Fruit fly (Drosophila melanogaster): ENCODE measurements around the gene AP-1mu.

The AP-1mu gene

DNA sequence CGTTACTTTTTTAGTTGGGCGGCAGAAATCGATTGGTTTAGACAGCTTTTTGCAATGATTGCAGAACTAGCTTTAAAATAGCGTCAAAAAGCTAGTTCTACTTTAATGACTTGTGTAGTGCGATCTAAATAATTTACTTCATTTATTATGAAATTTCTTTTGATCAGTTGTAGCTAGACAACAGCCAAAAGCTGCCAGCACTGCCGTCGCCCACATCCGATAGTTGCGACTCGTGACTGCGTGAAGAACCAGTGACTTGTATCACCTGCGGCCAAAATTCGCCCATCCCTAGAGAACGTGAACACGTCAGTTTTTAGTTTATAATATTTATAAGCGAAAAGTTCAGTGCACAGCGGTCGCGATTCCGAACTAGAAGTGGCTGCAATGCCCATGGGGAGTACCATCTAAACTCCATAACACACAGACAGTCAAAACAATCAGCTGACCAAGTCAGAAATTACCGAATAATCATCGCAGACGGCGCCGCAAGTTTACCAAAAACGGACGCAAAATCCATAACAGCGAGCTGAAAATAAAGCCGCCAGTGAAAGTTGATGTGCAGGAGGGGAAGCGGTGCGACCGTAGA lies 27.4 kb upstream of the AP-1mu start, which contains the start of gene P58IPK:
TSS of gene P58IPK (plus strand) at position 280 of the 586 bp plus-strand sequence.
- TF ChIP-seq woc (GFP tag; optimal IDR thresholded peaks at IDR 0.05): peak; percentile 91
- TF ChIP-seq CG9705 (GFP tag; optimal IDR thresholded peaks at IDR 0.05): peak; percentile 28
- no peak for TF ChIP-seq Abd-B (GFP tag; optimal IDR thresholded peaks at IDR 0.05)
- TF ChIP-seq sage (GFP tag; optimal IDR thresholded peaks at IDR 0.05): peak; percentile 52
- peak; percentile 14 for TF ChIP-seq dmrt93B (GFP tag; optimal IDR thresholded peaks at IDR 0.05)
- peak; percentile 60 for TF ChIP-seq br (GFP tag; optimal IDR thresholded peaks at IDR 0.05)
- peak; percentile 83 for TF ChIP-seq Hr83 (GFP tag; optimal IDR thresholded peaks at IDR 0.05; ENCODE audit: poor library complexity, severe bottlenecking)
- peak in 1 of 2 experiments; percentile 66 for TF ChIP-seq foxo (GFP tag; optimal IDR thresholded peaks at IDR 0.05)
- TF ChIP-seq ey (GFP tag; optimal IDR thresholded peaks at IDR 0.05): peak; percentile 53
- peak; percentile 89 for TF ChIP-seq Myc (optimal IDR thresholded peaks at IDR 0.05)
- TF ChIP-seq Dif (GFP tag; optimal IDR thresholded peaks at IDR 0.05; ENCODE audit: partially characterized antibody): no peak
- peak; percentile 46 for TF ChIP-seq CG32264 (GFP tag; optimal IDR thresholded peaks at IDR 0.05)
- no peak for TF ChIP-seq N (GFP tag; optimal IDR thresholded peaks at IDR 0.05)
- TF ChIP-seq Rel (GFP tag; optimal IDR thresholded peaks at IDR 0.05): no peak
- TF ChIP-seq Rel (tag; optimal IDR thresholded peaks at IDR 0.05): peak; percentile 33
- TF ChIP-seq sv (GFP tag; optimal IDR thresholded peaks at IDR 0.05): peak; percentile 36
- TF ChIP-seq Jra (GFP tag; optimal IDR thresholded peaks at IDR 0.05): peak; percentile 72
- no peak for TF ChIP-seq Mio (GFP tag; optimal IDR thresholded peaks at IDR 0.05)
- TF ChIP-seq rgr (GFP tag; optimal IDR thresholded peaks at IDR 0.05): peak; percentile 68
- TF ChIP-seq HLH106 (tag; optimal IDR thresholded peaks at IDR 0.05): peak; percentile 59
- no peak for TF ChIP-seq dl (GFP tag; optimal IDR thresholded peaks at IDR 0.05; ENCODE audit: insufficient read depth in 1 of 2, partially characterized antibody in 2 of 2)
- peak; percentile 33 for TF ChIP-seq dsf (GFP tag; optimal IDR thresholded peaks at IDR 0.05; ENCODE audit: borderline replicate concordance)
- peak; percentile 38 for TF ChIP-seq GATAd (GFP tag; optimal IDR thresholded peaks at IDR 0.05)
- peak; percentile 71 for TF ChIP-seq h (GFP tag; optimal IDR thresholded peaks at IDR 0.05)
- TF ChIP-seq Sp1 (GFP tag; optimal IDR thresholded peaks at IDR 0.05): peak; percentile 32
- no peak for TF ChIP-seq lola (GFP tag; optimal IDR thresholded peaks at IDR 0.05)
- TF ChIP-seq Hnf4 (GFP tag; optimal IDR thresholded peaks at IDR 0.05): no peak
- peak; percentile 35 for TF ChIP-seq psq (GFP tag; optimal IDR thresholded peaks at IDR 0.05)

DNA sequence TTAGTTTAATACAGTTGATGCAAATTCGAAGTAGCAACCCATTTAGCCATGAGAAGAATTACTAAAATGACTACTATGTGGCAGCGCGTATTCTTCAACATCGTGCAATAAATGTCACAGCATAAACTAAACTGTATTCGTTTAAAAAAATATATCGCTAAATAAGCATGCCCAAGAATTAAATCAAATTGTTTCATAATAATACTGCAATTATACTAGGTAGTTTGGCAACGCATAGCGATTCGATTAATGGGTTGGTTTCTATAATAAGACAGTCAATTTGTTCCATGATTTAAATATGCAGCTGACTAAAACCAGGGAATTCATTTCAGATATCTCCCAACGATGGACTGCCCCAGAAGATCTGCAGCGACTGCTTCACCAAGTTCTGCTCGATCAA lies 23.8 kb upstream of the AP-1mu start, which contains the start of gene CG33654:
TSS of gene CG33654 (minus strand) at position 101 of the 400 bp plus-strand sequence.
- no peak for TF ChIP-seq rgr (GFP tag; optimal IDR thresholded peaks at IDR 0.05)
- TF ChIP-seq usp (GFP tag; optimal IDR thresholded peaks at IDR 0.05): no peak
- no peak for TF ChIP-seq dsf (GFP tag; optimal IDR thresholded peaks at IDR 0.05; ENCODE audit: borderline replicate concordance)
- no peak for TF ChIP-seq CG9705 (GFP tag; optimal IDR thresholded peaks at IDR 0.05)
- no peak for TF ChIP-seq psq (GFP tag; optimal IDR thresholded peaks at IDR 0.05)
- TF ChIP-seq pan (optimal IDR thresholded peaks at IDR 0.05): no peak
- no peak for TF ChIP-seq CG32264 (GFP tag; optimal IDR thresholded peaks at IDR 0.05)
- no peak for TF ChIP-seq Jra (GFP tag; optimal IDR thresholded peaks at IDR 0.05)
- TF ChIP-seq Dfd (GFP tag; optimal IDR thresholded peaks at IDR 0.05): no peak
- no peak for TF ChIP-seq Myc (optimal IDR thresholded peaks at IDR 0.05)
- no peak for TF ChIP-seq dl (GFP tag; optimal IDR thresholded peaks at IDR 0.05; ENCODE audit: insufficient read depth in 1 of 2, partially characterized antibody in 2 of 2)
- TF ChIP-seq Vsx2 (GFP tag; optimal IDR thresholded peaks at IDR 0.05; ENCODE audit: partially characterized antibody): no peak
- TF ChIP-seq br (GFP tag; optimal IDR thresholded peaks at IDR 0.05): no peak
- no peak for TF ChIP-seq Dif (GFP tag; optimal IDR thresholded peaks at IDR 0.05; ENCODE audit: partially characterized antibody)

DNA sequence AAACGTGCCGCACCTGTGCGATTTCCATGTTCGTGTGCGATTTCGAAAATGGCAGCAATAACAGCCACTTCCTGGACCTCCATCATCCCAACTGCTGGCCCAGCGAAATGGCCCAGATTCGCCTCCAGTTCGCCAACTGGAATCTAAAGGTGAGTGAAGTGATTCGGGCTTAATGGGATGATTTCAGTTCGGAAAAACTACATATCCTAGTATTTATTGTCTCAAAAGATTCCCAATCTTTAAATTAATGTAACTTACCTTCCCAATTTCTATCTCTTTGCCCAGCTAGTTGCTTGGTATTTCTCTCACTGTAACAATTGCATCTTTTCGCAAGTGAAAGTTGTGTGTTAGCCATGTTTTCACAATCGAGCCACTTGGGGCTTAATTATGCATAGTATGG lies 22.6 kb upstream of the AP-1mu start:
- TF ChIP-seq usp (GFP tag; optimal IDR thresholded peaks at IDR 0.05) (no peak), Dfd (GFP tag; optimal IDR thresholded peaks at IDR 0.05) (no peak), sv (GFP tag; optimal IDR thresholded peaks at IDR 0.05) (no peak), Rel (GFP tag; optimal IDR thresholded peaks at IDR 0.05) (no peak), Rel (tag; optimal IDR thresholded peaks at IDR 0.05) (no peak), dsf (GFP tag; optimal IDR thresholded peaks at IDR 0.05; ENCODE audit: borderline replicate concordance) (no peak), CG32264 (GFP tag; optimal IDR thresholded peaks at IDR 0.05) (no peak), Hr83 (GFP tag; optimal IDR thresholded peaks at IDR 0.05; ENCODE audit: poor library complexity, severe bottlenecking) (no peak), sage (GFP tag; optimal IDR thresholded peaks at IDR 0.05) (no peak), Myc (optimal IDR thresholded peaks at IDR 0.05) (no peak), br (GFP tag; optimal IDR thresholded peaks at IDR 0.05) (no peak), OdsH (GFP tag; optimal IDR thresholded peaks at IDR 0.05) (no peak)
